Fruit fly (Drosophila melanogaster): Measurements from ENCODE around the gene Aduk.
A peak's percentile ranks its signal among the peaks of the same experiment; 100 is the strongest.

The Aduk gene

dm6 chr3R:9331861-9332260, 2.7 kb downstream of the Aduk start, which contains the start of gene CG16749:
CG16749 (minus strand) TSS chr3R:9331885.
- TF ChIP-seq Vsx2 (GFP tag; optimal IDR thresholded peaks at IDR 0.05; ENCODE audit: partially characterized antibody) (no peak), Hr83 (GFP tag; optimal IDR thresholded peaks at IDR 0.05; ENCODE audit: poor library complexity, severe bottlenecking) (no peak), foxo (GFP tag; optimal IDR thresholded peaks at IDR 0.05) (no peak), Abd-B (GFP tag; optimal IDR thresholded peaks at IDR 0.05) (no peak), Dif (GFP tag; optimal IDR thresholded peaks at IDR 0.05; ENCODE audit: partially characterized antibody) (no peak), lola (GFP tag; optimal IDR thresholded peaks at IDR 0.05) (no peak), Jra (GFP tag; optimal IDR thresholded peaks at IDR 0.05) (no peak), brk (GFP tag; optimal IDR thresholded peaks at IDR 0.05) (no peak), Myc (optimal IDR thresholded peaks at IDR 0.05) (no peak), sv (GFP tag; optimal IDR thresholded peaks at IDR 0.05) (no peak), HLH106 (tag; optimal IDR thresholded peaks at IDR 0.05) (no peak), sage (GFP tag; optimal IDR thresholded peaks at IDR 0.05) (no peak), dsf (GFP tag; optimal IDR thresholded peaks at IDR 0.05; ENCODE audit: borderline replicate concordance) (no peak), dmrt93B (GFP tag; optimal IDR thresholded peaks at IDR 0.05) (no peak), OdsH (GFP tag; optimal IDR thresholded peaks at IDR 0.05) (no peak), psq (GFP tag; optimal IDR thresholded peaks at IDR 0.05) (no peak), CG9705 (GFP tag; optimal IDR thresholded peaks at IDR 0.05) (no peak)

- no peak for TF ChIP-seq br (GFP tag; optimal IDR thresholded peaks at IDR 0.05)
These were observed 4.3 kb downstream of the Aduk start, which contains the start of gene CG12951 for dm6 chr3R:9330231-9330630. CG12951 (minus strand) TSS chr3R:9330331.

- TF ChIP-seq tai (GFP tag; optimal IDR thresholded peaks at IDR 0.05) (peak; percentile 25), CrebA (GFP tag; optimal IDR thresholded peaks at IDR 0.05; ENCODE audit: borderline replicate concordance) (no peak), Myc (optimal IDR thresholded peaks at IDR 0.05) (peak; percentile 91), h (GFP tag; optimal IDR thresholded peaks at IDR 0.05) (no peak)
These were observed 5.7 kb downstream of the Aduk start for dm6 chr3R:9328812-9329211.

dm6 chr3R:9328411-9328810, 6.1 kb downstream of the Aduk start, which contains the start of gene CG8861:
CG8861 (minus strand) TSS chr3R:9328511.
- TF ChIP-seq psq (GFP tag; optimal IDR thresholded peaks at IDR 0.05) (no peak), Sp1 (GFP tag; optimal IDR thresholded peaks at IDR 0.05) (no peak), jim (GFP tag; optimal IDR thresholded peaks at IDR 0.05) (no peak), Rel (GFP tag; optimal IDR thresholded peaks at IDR 0.05) (no peak), Rel (tag; optimal IDR thresholded peaks at IDR 0.05) (no peak), Hr78 (GFP tag; optimal IDR thresholded peaks at IDR 0.05) (no peak), Dif (GFP tag; optimal IDR thresholded peaks at IDR 0.05; ENCODE audit: partially characterized antibody) (no peak), CrebA (GFP tag; optimal IDR thresholded peaks at IDR 0.05; ENCODE audit: borderline replicate concordance) (no peak), pan (optimal IDR thresholded peaks at IDR 0.05) (no peak), GATAd (GFP tag; optimal IDR thresholded peaks at IDR 0.05) (no peak), usp (GFP tag; optimal IDR thresholded peaks at IDR 0.05) (no peak), ey (GFP tag; optimal IDR thresholded peaks at IDR 0.05) (no peak), Jra (GFP tag; optimal IDR thresholded peaks at IDR 0.05) (no peak), sage (GFP tag; optimal IDR thresholded peaks at IDR 0.05) (no peak), tai (GFP tag; optimal IDR thresholded peaks at IDR 0.05) (no peak), Mio (GFP tag; optimal IDR thresholded peaks at IDR 0.05) (no peak), lola (GFP tag; optimal IDR thresholded peaks at IDR 0.05) (no peak), Hr83 (GFP tag; optimal IDR thresholded peaks at IDR 0.05; ENCODE audit: poor library complexity, severe bottlenecking) (no peak), Hnf4 (GFP tag; optimal IDR thresholded peaks at IDR 0.05) (no peak)

- TF ChIP-seq brk (GFP tag; optimal IDR thresholded peaks at IDR 0.05) (no peak), fru (GFP tag; optimal IDR thresholded peaks at IDR 0.05) (no peak), sv (GFP tag; optimal IDR thresholded peaks at IDR 0.05) (no peak), pan (optimal IDR thresholded peaks at IDR 0.05) (no peak), h (GFP tag; optimal IDR thresholded peaks at IDR 0.05) (no peak), lola (GFP tag; optimal IDR thresholded peaks at IDR 0.05) (no peak), br (GFP tag; optimal IDR thresholded peaks at IDR 0.05) (no peak), CG32264 (GFP tag; optimal IDR thresholded peaks at IDR 0.05) (no peak), Dfd (GFP tag; optimal IDR thresholded peaks at IDR 0.05) (no peak), GATAd (GFP tag; optimal IDR thresholded peaks at IDR 0.05) (no peak)
These were observed 13.0 kb downstream of the Aduk start, which contains the start of gene HP1e for dm6 chr3R:9321470-9321869. HP1e (plus strand) TSS chr3R:9321770.

All from whole organism, wandering third instar larva.